Fruit fly (Drosophila melanogaster) whole organism, embryonic: Measurements from ENCODE around the gene Cpr30B.

ENCODE experiments used
- B-H2 ChIP-seq: fragments of 200-800 bp; sonication (Bioruptor generic); optimal IDR thresholded peaks from 2 replicates; lab custom pipeline; 2018; ENCODE audit warnings: missing biosample characterization, mild to moderate bottlenecking, missing genetic modification characterization
- BEAF-32 ChIP-seq: fragments of 200-800 bp; sonication (Bioruptor generic); optimal IDR thresholded peaks from 3 replicates; lab custom pipeline; 2017; ENCODE audit warnings: missing biosample characterization, missing genetic modification characterization, mild to moderate bottlenecking, moderate library complexity, missing genetic modification reagents
- Bgb ChIP-seq: fragments of 200-800 bp; sonication (Bioruptor generic); IDR thresholded peaks from 2 replicates; pipeline ENCODE4 v1.3.6; 2022; ENCODE audit warnings: missing biosample characterization, missing genetic modification characterization; ENCODE audit not compliant: partially characterized antibody
- CG10366 ChIP-seq: fragments of 200-800 bp; sonication (Bioruptor generic); IDR thresholded peaks from 2 replicates; pipeline ENCODE4 v1.3.6; 2022; ENCODE audit warnings: missing biosample characterization, missing genetic modification characterization
- CG11456 ChIP-seq: fragments of 200-800 bp; sonication (Bioruptor generic); IDR thresholded peaks from 3 replicates; pipeline ENCODE4 v1.3.6; 2022; ENCODE audit warnings: missing biosample characterization, missing genetic modification characterization
- CG12104 ChIP-seq: fragments of 200-800 bp; sonication (Bioruptor generic); optimal IDR thresholded peaks from 3 replicates; lab custom pipeline; 2016; ENCODE audit warnings: missing biosample characterization, missing genetic modification characterization
- CG12299 ChIP-seq: fragments of 200-800 bp; sonication (Bioruptor generic); optimal IDR thresholded peaks from 2 replicates; lab custom pipeline; 2018; ENCODE audit warnings: missing biosample characterization, mild to moderate bottlenecking, missing genetic modification characterization
- CG1529 ChIP-seq: fragments of 200-800 bp; sonication (Bioruptor generic); optimal IDR thresholded peaks from 3 replicates; lab custom pipeline; 2018; ENCODE audit warnings: missing biosample characterization, missing genetic modification characterization
- CG1602 ChIP-seq: fragments of 200-800 bp; sonication (Bioruptor generic); optimal IDR thresholded peaks from 3 replicates; lab custom pipeline; 2016; ENCODE audit warnings: missing biosample characterization, missing genetic modification characterization
- CG17328 ChIP-seq: fragments of 200-800 bp; sonication (Bioruptor generic); IDR thresholded peaks from 2 replicates; pipeline ENCODE4 v1.3.6; 2022; ENCODE audit warnings: missing biosample characterization, missing genetic modification characterization
- CG17385 ChIP-seq: fragments of 200-800 bp; sonication (Bioruptor generic); optimal IDR thresholded peaks from 3 replicates; lab custom pipeline; 2018; ENCODE audit warnings: missing biosample characterization, mild to moderate bottlenecking, missing genetic modification characterization
- CG17829 ChIP-seq: fragments of 200-800 bp; optimal IDR thresholded peaks from 2 replicates; lab custom pipeline; 2019; ENCODE audit warnings: missing biosample characterization, mild to moderate bottlenecking, missing genetic modification characterization, moderate library complexity
- CG2202 ChIP-seq: fragments of 200-800 bp; sonication (Bioruptor generic); optimal IDR thresholded peaks from 2 replicates; lab custom pipeline; 2018; ENCODE audit warnings: missing biosample characterization, mild to moderate bottlenecking, missing genetic modification characterization
- CG30020 ChIP-seq: fragments of 200-800 bp; optimal IDR thresholded peaks from 2 replicates; lab custom pipeline; 2019; ENCODE audit warnings: missing biosample characterization, mild to moderate bottlenecking, missing genetic modification characterization, moderate library complexity
- CG3163 ChIP-seq: fragments of 200-800 bp; sonication (Bioruptor generic); optimal IDR thresholded peaks from 3 replicates; lab custom pipeline; 2016; ENCODE audit warnings: missing biosample characterization, missing genetic modification characterization
- CG34224 ChIP-seq: fragments of 200-800 bp; sonication (Bioruptor generic); IDR thresholded peaks from 3 replicates; pipeline ENCODE4 v1.3.6; 2022; ENCODE audit warnings: missing biosample characterization, missing genetic modification characterization; ENCODE audit not compliant: partially characterized antibody
- CG42726 ChIP-seq: fragments of 200-800 bp; sonication (Bioruptor generic); IDR thresholded peaks from 2 replicates; pipeline ENCODE4 v1.3.6; 2022; ENCODE audit warnings: missing biosample characterization, missing genetic modification characterization; ENCODE audit not compliant: partially characterized antibody
- CG6765 ChIP-seq: fragments of 200-800 bp; sonication (Bioruptor generic); optimal IDR thresholded peaks from 3 replicates; lab custom pipeline; 2017; ENCODE audit warnings: missing biosample characterization, mild to moderate bottlenecking, missing genetic modification characterization
- CG7271 ChIP-seq: fragments of 200-800 bp; sonication (Bioruptor generic); optimal IDR thresholded peaks from 2 replicates; lab custom pipeline; 2018; ENCODE audit warnings: missing biosample characterization, mild to moderate bottlenecking, missing genetic modification characterization, moderate library complexity
- CG7357 ChIP-seq: fragments of 200-800 bp; sonication (Bioruptor generic); IDR thresholded peaks from 3 replicates; pipeline ENCODE4 v1.3.6; 2022; ENCODE audit warnings: missing biosample characterization, missing genetic modification characterization
- CG9609 ChIP-seq: fragments of 200-800 bp; sonication (Bioruptor generic); optimal IDR thresholded peaks from 3 replicates; lab custom pipeline; 2016; ENCODE audit warnings: missing biosample characterization, missing genetic modification characterization
- Dip3 ChIP-seq: fragments of 200-800 bp; sonication (Bioruptor generic); optimal IDR thresholded peaks from 3 replicates; lab custom pipeline; 2016; ENCODE audit warnings: missing biosample characterization, missing genetic modification characterization
- Doc2 ChIP-seq: fragments of 200-800 bp; sonication (Bioruptor generic); IDR thresholded peaks from 2 replicates; pipeline ENCODE4 v1.3.6; 2022; ENCODE audit warnings: missing biosample characterization, missing genetic modification characterization
- Gug ChIP-seq: fragments of 200-800 bp; sonication (Bioruptor generic); IDR thresholded peaks from 4 replicates; pipeline ENCODE4 v1.3.6; 2022; ENCODE audit warnings: missing biosample characterization, missing genetic modification characterization
- HLH4C ChIP-seq: fragments of 200-800 bp; sonication (Bioruptor generic); IDR thresholded peaks from 3 replicates; pipeline ENCODE4 v1.3.6; 2022; ENCODE audit warnings: missing biosample characterization, missing genetic modification characterization; ENCODE audit not compliant: partially characterized antibody
- Hmx ChIP-seq: fragments of 200-800 bp; sonication (Bioruptor generic); optimal IDR thresholded peaks from 2 replicates; lab custom pipeline; 2016; ENCODE audit warnings: missing biosample characterization, missing genetic modification characterization
- Kr ChIP-seq: fragments of 200-800 bp; sonication (Bioruptor generic); optimal IDR thresholded peaks from 2 replicates; lab custom pipeline; 2017; ENCODE audit warnings: missing biosample characterization, mild to moderate bottlenecking, missing genetic modification characterization
- Max ChIP-seq: fragments of 200-800 bp; sonication (Bioruptor generic); optimal IDR thresholded peaks from 2 replicates; lab custom pipeline; 2016; ENCODE audit warnings: missing biosample characterization, mild to moderate bottlenecking, missing genetic modification characterization
- Med ChIP-seq: fragments of 200-800 bp; sonication (Bioruptor generic); peaks from one replicate; lab custom pipeline; 2016; ENCODE audit warnings: missing biosample characterization, missing genetic modification characterization, mild to moderate bottlenecking, inconsistent platforms, moderate library complexity
- NfI ChIP-seq: fragments of 200-800 bp; sonication (Bioruptor generic); optimal IDR thresholded peaks from 3 replicates; lab custom pipeline; 2018; ENCODE audit warnings: missing biosample characterization, mild to moderate bottlenecking, missing genetic modification characterization, moderate library complexity
- Oli ChIP-seq: fragments of 200-800 bp; sonication (Bioruptor generic); optimal IDR thresholded peaks from 2 replicates; lab custom pipeline; 2018; ENCODE audit warnings: missing biosample characterization, mild to moderate bottlenecking, missing genetic modification characterization, moderate library complexity
- Pdp1 ChIP-seq, 2 experiments: fragments of 200-800 bp; sonication (Bioruptor generic); optimal IDR thresholded peaks; 3 replicates each; lab custom pipeline; 2016; ENCODE audit warnings: missing biosample characterization in 2 of 2, missing genetic modification characterization in 2 of 2, mild to moderate bottlenecking in 1 of 2, moderate library complexity in 1 of 2
- Sox102F ChIP-seq: fragments of 200-800 bp; sonication (Bioruptor generic); optimal IDR thresholded peaks from 2 replicates; lab custom pipeline; 2018; ENCODE audit warnings: missing biosample characterization, mild to moderate bottlenecking, missing genetic modification characterization, moderate library complexity
- Vsx1 ChIP-seq: fragments of 200-800 bp; sonication (Bioruptor generic); optimal IDR thresholded peaks from 2 replicates; lab custom pipeline; 2017; ENCODE audit warnings: missing biosample characterization, mild to moderate bottlenecking, missing genetic modification characterization, missing genetic modification reagents
- al ChIP-seq: fragments of 200-800 bp; sonication (Bioruptor generic); IDR thresholded peaks from 2 replicates; pipeline ENCODE4 v1.3.6; 2022; ENCODE audit warnings: missing biosample characterization, missing genetic modification characterization
- bab2 ChIP-seq: fragments of 200-800 bp; sonication (Bioruptor generic); optimal IDR thresholded peaks from 2 replicates; lab custom pipeline; 2016; ENCODE audit warnings: missing biosample characterization, missing genetic modification characterization
- bowl ChIP-seq: fragments of 200-800 bp; sonication (Bioruptor generic); IDR thresholded peaks from 2 replicates; pipeline ENCODE4 v1.3.6; 2022; ENCODE audit warnings: missing biosample characterization, missing genetic modification characterization
- chinmo ChIP-seq: fragments of 200-800 bp; sonication (Bioruptor generic); IDR thresholded peaks from 4 replicates; pipeline ENCODE4 v1.3.6; 2022; ENCODE audit warnings: missing biosample characterization, missing genetic modification characterization; ENCODE audit not compliant: partially characterized antibody
- danr ChIP-seq: fragments of 200-800 bp; sonication (Bioruptor generic); IDR thresholded peaks from 2 replicates; pipeline ENCODE4 v1.3.6; 2022; ENCODE audit warnings: missing biosample characterization, missing genetic modification characterization
- eyg ChIP-seq: fragments of 200-800 bp; sonication (Bioruptor generic); optimal IDR thresholded peaks from 3 replicates; lab custom pipeline; 2016; ENCODE audit warnings: missing biosample characterization, missing genetic modification characterization
- fd3F ChIP-seq: fragments of 200-800 bp; sonication (Bioruptor generic); optimal IDR thresholded peaks from 2 replicates; lab custom pipeline; 2018; ENCODE audit warnings: missing biosample characterization, mild to moderate bottlenecking, missing genetic modification characterization, moderate library complexity
- fd64A ChIP-seq: fragments of 200-800 bp; sonication (Bioruptor generic); optimal IDR thresholded peaks from 3 replicates; lab custom pipeline; 2018; ENCODE audit warnings: missing biosample characterization, mild to moderate bottlenecking, missing genetic modification characterization
- hbn ChIP-seq: fragments of 200-800 bp; sonication (Bioruptor generic); IDR thresholded peaks from 2 replicates; pipeline ENCODE4 v1.3.6; 2022; ENCODE audit warnings: missing biosample characterization, missing genetic modification characterization; ENCODE audit not compliant: partially characterized antibody
- hth ChIP-seq: fragments of >200 bp; optimal IDR thresholded peaks from 2 replicates; lab custom pipeline; 2017; ENCODE audit warnings: inconsistent platforms
- pros ChIP-seq: fragments of 200-800 bp; sonication (Bioruptor generic); optimal IDR thresholded peaks from 3 replicates; lab custom pipeline; 2019; ENCODE audit warnings: missing biosample characterization, mild to moderate bottlenecking, missing genetic modification characterization, moderate library complexity
- psq ChIP-seq: fragments of 200-800 bp; sonication (Bioruptor generic); optimal IDR thresholded peaks from 2 replicates; lab custom pipeline; 2017; ENCODE audit warnings: missing biosample characterization, missing genetic modification characterization
- pzg ChIP-seq: fragments of 200-800 bp; sonication (Bioruptor generic); optimal IDR thresholded peaks from 3 replicates; lab custom pipeline; 2018; ENCODE audit warnings: missing biosample characterization, mild to moderate bottlenecking, missing genetic modification characterization, moderate library complexity
- sqz ChIP-seq: fragments of 200-800 bp; sonication (Bioruptor generic); optimal IDR thresholded peaks from 3 replicates; lab custom pipeline; 2018; ENCODE audit warnings: missing biosample characterization, mild to moderate bottlenecking, missing genetic modification characterization
- tin ChIP-seq: fragments of 200-800 bp; sonication (Bioruptor generic); optimal IDR thresholded peaks from 3 replicates; lab custom pipeline; 2016; ENCODE audit warnings: missing biosample characterization, missing genetic modification characterization
- toy ChIP-seq: fragments of 200-800 bp; sonication (Bioruptor generic); IDR thresholded peaks from 2 replicates; pipeline ENCODE4 v1.3.6; 2022; ENCODE audit warnings: missing biosample characterization, missing genetic modification characterization
- trem ChIP-seq: fragments of 200-800 bp; optimal IDR thresholded peaks from 3 replicates; lab custom pipeline; 2019; ENCODE audit warnings: missing biosample characterization, mild to moderate bottlenecking, missing genetic modification characterization, moderate library complexity
- usp ChIP-seq: fragments of >200 bp; optimal IDR thresholded peaks from 2 replicates; lab custom pipeline; 2017; ENCODE audit warnings: missing biosample characterization, missing genetic modification characterization

The Cpr30B gene

DNA sequence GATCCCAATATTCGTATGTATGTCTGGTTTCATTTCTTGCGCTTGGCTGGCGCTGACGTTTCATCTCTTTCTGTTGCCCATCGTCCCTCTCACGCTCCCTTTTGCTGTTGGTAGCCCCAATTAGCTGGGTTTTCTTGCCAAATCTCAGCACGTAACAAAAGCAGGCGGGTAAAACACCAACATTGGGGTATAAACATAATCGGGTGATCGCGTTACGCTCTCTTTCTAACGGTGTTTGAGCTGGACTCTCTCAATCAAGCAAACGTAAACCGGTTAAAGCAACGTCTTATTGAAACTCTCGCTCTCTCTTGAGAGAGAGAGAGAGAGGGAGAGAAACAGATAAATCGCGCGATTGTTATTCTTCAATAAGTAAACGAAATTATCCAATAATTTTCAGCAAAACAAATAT is 19.9 kb upstream of the Cpr30B start (continued):
- TF ChIP-seq fd64A (GFP tag; lab: Kevin White, UChicago) (no peak), Sox102F (GFP tag; lab: Kevin White, UChicago) (no peak), CG34224 (peak; percentile 32; the same call in 2 of the 3 replicates), HLH4C (GFP tag; lab: Robert Waterston, UW) (no peak), hbn (GFP tag; lab: Robert Waterston, UW) (no peak), CG11456 (no peak), Doc2 (no peak), CG7271 (no peak), CG10366 (GFP tag; lab: Robert Waterston, UW) (no peak), Gug (GFP tag; lab: Robert Waterston, UW) (no peak), Vsx1 (GFP tag; lab: Kevin White, UChicago) (peak; percentile 90), toy (GFP tag; lab: Robert Waterston, UW) (no peak), pros (GFP tag; lab: Kevin White, UChicago) (peak; percentile 69), Pdp1 (GFP tag; optimal IDR thresholded peaks at IDR 0.05; lab: Kevin White, UChicago) (peak in 1 of 2 experiments; percentile 28), Bgb (GFP tag; lab: Robert Waterston, UW) (no peak), psq (GFP tag; lab: Kevin White, UChicago) (no peak), CG12299 (tag; lab: Kevin White, UChicago) (no peak), CG12104 (GFP tag; lab: Kevin White, UChicago) (no peak), CG17328 (no peak), CG1529 (GFP tag; lab: Kevin White, UChicago) (no peak), CG17829 (tag; lab: Kevin White, UChicago) (no peak), sqz (no peak), bowl (GFP tag; lab: Robert Waterston, UW) (no peak), bab2 (no peak), BEAF-32 (GFP tag; lab: Kevin White, UChicago) (no peak), NfI (GFP tag; lab: Kevin White, UChicago) (no peak), Dip3 (GFP tag; lab: Kevin White, UChicago) (no peak), danr (GFP tag; lab: Robert Waterston, UW) (no peak), CG30020 (no peak), CG6765 (GFP tag; lab: Kevin White, UChicago) (no peak), pzg (GFP tag; lab: Kevin White, UChicago) (no peak), usp (GFP tag; lab: Kevin White, UChicago) (no peak), chinmo (peak; percentile 40; the same call in 1 of the 4 replicates), tin (GFP tag; lab: Kevin White, UChicago) (no peak), B-H2 (GFP tag; lab: Kevin White, UChicago) (peak; percentile 38), CG1602 (no peak), al (GFP tag; lab: Robert Waterston, UW) (no peak), fd3F (no peak), Oli (tag; lab: Kevin White, UChicago) (no peak), CG3163 (GFP tag; lab: Kevin White, UChicago) (no peak), Max (GFP tag; lab: Kevin White, UChicago) (no peak), CG7357 (GFP tag; lab: Robert Waterston, UW) (no peak), Kr (GFP tag; lab: Kevin White, UChicago) (no peak), Hmx (GFP tag; lab: Kevin White, UChicago) (no peak), hth (lab: Kevin White, UChicago) (no peak), trem (no peak), CG9609 (GFP tag; lab: Kevin White, UChicago) (no peak), CG42726 (GFP tag; lab: Robert Waterston, UW) (no peak), Med (GFP tag; lab: Kevin White, UChicago) (peak; percentile 48), CG17385 (GFP tag; lab: Kevin White, UChicago) (peak; percentile 6), CG2202 (tag; lab: Kevin White, UChicago) (no peak), eyg (GFP tag; lab: Kevin White, UChicago) (no peak)
